Worm (Caenorhabditis elegans) whole organism, L2 larva: ENCODE data around the gene Y47D3B.12.
A peak's percentile ranks its signal among the peaks of the same experiment; 100 is the strongest.

Experiments used
- C34F6.9 ChIP-seq: fragments of 150-350 bp; optimal IDR thresholded peaks from 2 replicates; lab custom pipeline; 2014; ENCODE audit warnings: missing biosample characterization, missing genetic modification characterization
- F13H6.1 ChIP-seq: sonication (generic microtip); optimal IDR thresholded peaks from 2 replicates; lab custom pipeline; 2016; ENCODE audit warnings: missing genetic modification characterization, missing compliant biosample characterization
- R02D3.7 ChIP-seq: fragments of 150-350 bp; optimal IDR thresholded peaks from 2 replicates; lab custom pipeline; 2014; ENCODE audit warnings: missing biosample characterization, missing genetic modification characterization
- Y55F3AM.14 ChIP-seq: fragments of 200-800 bp; sonication (Bioruptor generic); optimal IDR thresholded peaks from 2 replicates; lab custom pipeline; 2018; ENCODE audit warnings: mild to moderate bottlenecking, missing genetic modification characterization, missing compliant biosample characterization
- ZK546.5 ChIP-seq: sonication (generic microtip); optimal IDR thresholded peaks from 2 replicates; lab custom pipeline; 2017; ENCODE audit warnings: missing biosample characterization, missing genetic modification characterization
- alr-1 ChIP-seq: fragments of 150-350 bp; optimal IDR thresholded peaks from 2 replicates; lab custom pipeline; 2014; ENCODE audit warnings: missing biosample characterization, missing genetic modification characterization
- ama-1 ChIP-seq: fragments of 150-350 bp; optimal IDR thresholded peaks from 2 replicates; lab custom pipeline; 2018; ENCODE audit warnings: inconsistent platforms
- blmp-1 ChIP-seq: sonication (generic microtip); optimal IDR thresholded peaks from 2 replicates; lab custom pipeline; 2017; ENCODE audit warnings: missing genetic modification characterization, mild to moderate bottlenecking, missing compliant biosample characterization, antibody characterized with exemption, moderate library complexity; ENCODE audit not compliant: insufficient read depth
- ceh-16 ChIP-seq: fragments of 150-350 bp; optimal IDR thresholded peaks from 2 replicates; lab custom pipeline; 2014; ENCODE audit warnings: missing biosample characterization, missing genetic modification characterization
- ceh-82 ChIP-seq: fragments of 150-350 bp; optimal IDR thresholded peaks from 2 replicates; lab custom pipeline; 2014; ENCODE audit warnings: missing biosample characterization, missing genetic modification characterization
- crh-2 ChIP-seq: sonication (generic microtip); optimal IDR thresholded peaks from 2 replicates; lab custom pipeline; 2017; ENCODE audit warnings: missing biosample characterization, missing genetic modification characterization
- dmd-4 ChIP-seq: sonication (generic microtip); optimal IDR thresholded peaks from 2 replicates; lab custom pipeline; 2017; ENCODE audit warnings: missing biosample characterization, missing genetic modification characterization
- egl-27 ChIP-seq: sonication (generic microtip); optimal IDR thresholded peaks from 3 replicates; lab custom pipeline; 2017; ENCODE audit warnings: missing biosample characterization, missing genetic modification reagents, missing genetic modification characterization
- elt-1 ChIP-seq: fragments of 150-350 bp; optimal IDR thresholded peaks from 2 replicates; lab custom pipeline; 2014; ENCODE audit warnings: missing biosample characterization, missing genetic modification characterization
- elt-3 ChIP-seq: sonication (generic microtip); optimal IDR thresholded peaks from 2 replicates; lab custom pipeline; 2017; ENCODE audit warnings: missing biosample characterization, missing genetic modification characterization
- fos-1 ChIP-seq: fragments of 150-350 bp; optimal IDR thresholded peaks from 2 replicates; lab custom pipeline; 2014; ENCODE audit warnings: missing biosample characterization, missing genetic modification characterization
- gmeb-1 ChIP-seq: fragments of 150-350 bp; optimal IDR thresholded peaks from 2 replicates; lab custom pipeline; 2014; ENCODE audit warnings: missing biosample characterization, missing genetic modification characterization
- lin-11 ChIP-seq: fragments of 150-350 bp; sonication (generic microtip); optimal IDR thresholded peaks from 2 replicates; lab custom pipeline; 2014; ENCODE audit warnings: missing biosample characterization, missing genetic modification characterization, inconsistent platforms, mixed read lengths
- lin-13 ChIP-seq: fragments of 150-350 bp; optimal IDR thresholded peaks from 2 replicates; lab custom pipeline; 2014; ENCODE audit warnings: missing biosample characterization, missing genetic modification reagents, missing genetic modification characterization
- lin-39 ChIP-seq: fragments of 150-350 bp; optimal IDR thresholded peaks from 2 replicates; lab custom pipeline; 2014; ENCODE audit warnings: missing biosample characterization, missing genetic modification reagents, missing genetic modification characterization
- lsy-2 ChIP-seq, 2 experiments: fragments of 150-350 bp in 1 of 2; sonication (generic microtip) in 1 of 2; optimal IDR thresholded peaks; 2 replicates each; lab custom pipeline; 2014 to 2017; ENCODE audit warnings: missing biosample characterization in 2 of 2, missing genetic modification characterization in 2 of 2
- mab-5 ChIP-seq: fragments of 150-350 bp; optimal IDR thresholded peaks from 2 replicates; lab custom pipeline; 2014; ENCODE audit warnings: missing biosample characterization, missing genetic modification characterization
- mbf-1 ChIP-seq: sonication (generic microtip); optimal IDR thresholded peaks from 2 replicates; lab custom pipeline; 2017; ENCODE audit warnings: missing biosample characterization, missing genetic modification characterization
- mdl-1 ChIP-seq, 2 experiments: fragments of 150-350 bp in 1 of 2; sonication (generic microtip) in 1 of 2; optimal IDR thresholded peaks; 2 replicates each; lab custom pipeline; 2017; ENCODE audit warnings: missing biosample characterization in 2 of 2, missing genetic modification characterization in 2 of 2
- nhr-10 ChIP-seq: sonication (generic microtip); optimal IDR thresholded peaks from 2 replicates; lab custom pipeline; 2017; ENCODE audit warnings: missing biosample characterization, missing genetic modification characterization
- nhr-11 ChIP-seq: fragments of 150-350 bp; optimal IDR thresholded peaks from 2 replicates; lab custom pipeline; 2014; ENCODE audit warnings: missing biosample characterization, missing genetic modification characterization
- nhr-12 ChIP-seq: fragments of 150-350 bp; optimal IDR thresholded peaks from 2 replicates; lab custom pipeline; 2014; ENCODE audit warnings: missing biosample characterization, missing genetic modification characterization
- nhr-129 ChIP-seq: fragments of 150-350 bp; optimal IDR thresholded peaks from 2 replicates; lab custom pipeline; 2014; ENCODE audit warnings: missing biosample characterization, missing genetic modification characterization
- nhr-21 ChIP-seq: fragments of 150-350 bp; optimal IDR thresholded peaks from 2 replicates; lab custom pipeline; 2014; ENCODE audit warnings: missing biosample characterization, missing genetic modification characterization
- nhr-237 ChIP-seq: fragments of 150-350 bp; optimal IDR thresholded peaks from 2 replicates; lab custom pipeline; 2014; ENCODE audit warnings: missing biosample characterization, missing genetic modification characterization
- nhr-25 ChIP-seq: fragments of 150-350 bp; sonication (generic microtip); optimal IDR thresholded peaks from 3 replicates; lab custom pipeline; 2014; ENCODE audit warnings: missing biosample characterization, missing genetic modification characterization
- nhr-6 ChIP-seq: fragments of 150-350 bp; optimal IDR thresholded peaks from 2 replicates; lab custom pipeline; 2014; ENCODE audit warnings: missing biosample characterization, missing genetic modification characterization
- sem-4 ChIP-seq: fragments of 150-350 bp; optimal IDR thresholded peaks from 2 replicates; lab custom pipeline; 2014; ENCODE audit warnings: missing biosample characterization, missing genetic modification reagents, missing genetic modification characterization
- skn-1 ChIP-seq: sonication (generic microtip); optimal IDR thresholded peaks from 2 replicates; lab custom pipeline; 2017; ENCODE audit warnings: missing biosample characterization, missing genetic modification characterization
- sma-3 ChIP-seq: sonication (generic microtip); optimal IDR thresholded peaks from 2 replicates; lab custom pipeline; 2016; ENCODE audit warnings: missing genetic modification reagents, missing genetic modification characterization, missing compliant biosample characterization
- snpc-4 ChIP-seq: fragments of 150-350 bp; optimal IDR thresholded peaks from 2 replicates; lab custom pipeline; 2014; ENCODE audit warnings: missing biosample characterization, missing genetic modification characterization
- unc-39 ChIP-seq: fragments of 150-350 bp; optimal IDR thresholded peaks from 2 replicates; lab custom pipeline; 2014; ENCODE audit warnings: missing biosample characterization, missing genetic modification characterization
- unc-55 ChIP-seq: fragments of 150-350 bp; sonication (generic microtip); optimal IDR thresholded peaks from 3 replicates; lab custom pipeline; 2014; ENCODE audit warnings: missing biosample characterization, missing genetic modification reagents, missing genetic modification characterization
- zag-1 ChIP-seq: fragments of 150-350 bp; optimal IDR thresholded peaks from 2 replicates; lab custom pipeline; 2014; ENCODE audit warnings: missing biosample characterization, missing genetic modification characterization
- ztf-1 ChIP-seq: fragments of 200-800 bp; sonication (Bioruptor generic); conservative IDR thresholded peaks from 2 replicates; pipeline ENCODE4 v1.3.6; 2022; ENCODE audit warnings: missing genetic modification characterization, missing compliant biosample characterization
- ztf-11 ChIP-seq: sonication (generic microtip); optimal IDR thresholded peaks from 2 replicates; lab custom pipeline; 2017; ENCODE audit warnings: missing biosample characterization, missing genetic modification characterization
- ztf-4 ChIP-seq: fragments of 150-350 bp; optimal IDR thresholded peaks from 2 replicates; lab custom pipeline; 2014; ENCODE audit warnings: missing biosample characterization, missing genetic modification characterization

Gene Y47D3B.12

ce11 chrIII:11378450-11378849, 24.4 kb upstream of the Y47D3B.12 start:
- TF ChIP-seq unc-39 (tag; lab: Kevin White, UChicago) (no peak), ztf-4 (tag; lab: Kevin White, UChicago) (no peak), zag-1 (tag; lab: Kevin White, UChicago) (no peak), nhr-237 (tag; lab: Kevin White, UChicago) (no peak), lsy-2 (tag; optimal IDR thresholded peaks at IDR 0.05; lab: Kevin White, UChicago) (peak in 1 of 2 experiments; percentile 5), lin-39 (tag; lab: Kevin White, UChicago) (no peak), snpc-4 (tag; lab: Kevin White, UChicago) (peak; percentile 87), blmp-1 (tag; lab: Kevin White, UChicago) (peak; percentile 91), mbf-1 (no peak), fos-1 (tag; lab: Kevin White, UChicago) (no peak), nhr-21 (tag; lab: Kevin White, UChicago) (no peak), lin-13 (GFP tag; lab: Kevin White, UChicago) (peak; percentile 11), R02D3.7 (tag; lab: Kevin White, UChicago) (no peak)

ce11 chrIII:11378910-11379309, 23.9 kb upstream of the Y47D3B.12 start:
- TF ChIP-seq nhr-10 (tag; lab: Kevin White, UChicago), result no peak
- no peak for TF ChIP-seq ama-1 (lab: Kevin White, UChicago)
- no peak for TF ChIP-seq C34F6.9 (tag; lab: Kevin White, UChicago)
- TF ChIP-seq fos-1 (tag; lab: Kevin White, UChicago), result no peak
- no peak for TF ChIP-seq nhr-6
- TF ChIP-seq mbf-1, result no peak
- no peak for TF ChIP-seq nhr-11 (tag; lab: Kevin White, UChicago)
- TF ChIP-seq lin-13 (GFP tag; lab: Kevin White, UChicago), result no peak
- TF ChIP-seq ceh-16 (tag; lab: Kevin White, UChicago), result no peak
- no peak for TF ChIP-seq ztf-1 (GFP tag; lab: Robert Waterston, UW)
- no peak for TF ChIP-seq zag-1 (tag; lab: Kevin White, UChicago)
- no peak for TF ChIP-seq elt-1 (tag; lab: Kevin White, UChicago)

- TF ChIP-seq mdl-1 (tag; optimal IDR thresholded peaks at IDR 0.05; lab: Kevin White, UChicago), result no peak
- TF ChIP-seq egl-27, result no peak
- no peak for TF ChIP-seq ama-1 (lab: Kevin White, UChicago)
- peak; percentile 8 for TF ChIP-seq lin-13 (GFP tag; lab: Kevin White, UChicago)
- TF ChIP-seq elt-1 (tag; lab: Kevin White, UChicago), result no peak
- no peak for TF ChIP-seq gmeb-1 (tag; lab: Kevin White, UChicago)
- no peak for TF ChIP-seq snpc-4 (tag; lab: Kevin White, UChicago)
- TF ChIP-seq ZK546.5, result no peak
- no peak for TF ChIP-seq zag-1 (tag; lab: Kevin White, UChicago)
- no peak for TF ChIP-seq skn-1 (tag; lab: Kevin White, UChicago)
- no peak for TF ChIP-seq sem-4 (tag; lab: Kevin White, UChicago)
- TF ChIP-seq unc-55 (GFP tag; lab: Kevin White, UChicago), result no peak
- no peak for TF ChIP-seq ztf-11 (tag; lab: Kevin White, UChicago)
- TF ChIP-seq crh-2 (tag; lab: Kevin White, UChicago), result peak; percentile 18
- TF ChIP-seq ceh-16 (tag; lab: Kevin White, UChicago), result no peak
- no peak for TF ChIP-seq unc-39 (tag; lab: Kevin White, UChicago)
- no peak for TF ChIP-seq lin-11 (tag; lab: Kevin White, UChicago)
- no peak for TF ChIP-seq elt-3
- no peak for TF ChIP-seq mab-5 (tag; lab: Kevin White, UChicago)
- peak; percentile 19 for TF ChIP-seq nhr-25 (tag; lab: Kevin White, UChicago)
- no peak for TF ChIP-seq F13H6.1 (tag; lab: Kevin White, UChicago)
- no peak for TF ChIP-seq alr-1 (tag; lab: Kevin White, UChicago)
- TF ChIP-seq nhr-21 (tag; lab: Kevin White, UChicago), result no peak
- no peak for TF ChIP-seq nhr-11 (tag; lab: Kevin White, UChicago)
- no peak for TF ChIP-seq mbf-1
- no peak for TF ChIP-seq R02D3.7 (tag; lab: Kevin White, UChicago)
- peak; percentile 21 for TF ChIP-seq nhr-129 (tag; lab: Kevin White, UChicago)
- TF ChIP-seq ceh-82 (tag; lab: Kevin White, UChicago), result no peak
- peak in 1 of 2 experiments; percentile 30 for TF ChIP-seq lsy-2 (tag; optimal IDR thresholded peaks at IDR 0.05; lab: Kevin White, UChicago)
- TF ChIP-seq lin-39 (tag; lab: Kevin White, UChicago), result no peak
- TF ChIP-seq sma-3 (GFP tag; lab: Kevin White, UChicago), result no peak
- TF ChIP-seq C34F6.9 (tag; lab: Kevin White, UChicago), result peak; percentile 25
- TF ChIP-seq nhr-237 (tag; lab: Kevin White, UChicago), result no peak
- TF ChIP-seq dmd-4 (tag; lab: Kevin White, UChicago), result no peak
- TF ChIP-seq blmp-1 (tag; lab: Kevin White, UChicago), result no peak
- peak; percentile 49 for TF ChIP-seq fos-1 (tag; lab: Kevin White, UChicago)
- TF ChIP-seq nhr-12 (tag; lab: Kevin White, UChicago), result no peak
- TF ChIP-seq Y55F3AM.14 (GFP tag; lab: Kevin White, UChicago), result no peak
- no peak for TF ChIP-seq ztf-1 (GFP tag; lab: Robert Waterston, UW)
These were observed 22.3 kb upstream of the Y47D3B.12 start for ce11 chrIII:11380555-11380954.
